Worm (Caenorhabditis elegans) whole organism, young adult: ENCODE results near the gene zipt-16.

Experiments
- B0035.1 ChIP-seq: sonication (generic microtip); optimal IDR thresholded peaks from 2 replicates; lab custom pipeline; 2016; ENCODE audit warnings: missing genetic modification characterization, mild to moderate bottlenecking, missing compliant biosample characterization, missing genotype, missing genetic modification reagents
- B0336.3 ChIP-seq: fragments of 200-800 bp; sonication (Bioruptor generic); IDR thresholded peaks from 2 replicates; pipeline ENCODE4 v1.3.6; 2022; ENCODE audit warnings: missing genetic modification characterization, missing compliant biosample characterization
- K12H6.12 ChIP-seq: fragments of 200-800 bp; sonication (Bioruptor generic); optimal IDR thresholded peaks from 2 replicates; lab custom pipeline; 2018; ENCODE audit warnings: mild to moderate bottlenecking, missing genetic modification characterization, missing compliant biosample characterization
- attf-5 ChIP-seq: fragments of 200-800 bp; sonication (Bioruptor generic); optimal IDR thresholded peaks from 2 replicates; lab custom pipeline; 2018; ENCODE audit warnings: mild to moderate bottlenecking, missing genetic modification characterization, missing compliant biosample characterization
- efl-1 ChIP-seq: fragments of 150-350 bp; optimal IDR thresholded peaks from 2 replicates; lab custom pipeline; 2014; ENCODE audit warnings: missing biosample characterization, missing genetic modification reagents, missing genetic modification characterization
- him-1 ChIP-seq: sonication (generic microtip); optimal IDR thresholded peaks from 2 replicates; lab custom pipeline; 2016; ENCODE audit warnings: missing genotype, missing genetic modification reagents, missing genetic modification characterization, missing compliant biosample characterization
- hsf-1 ChIP-seq: fragments of 200-800 bp; sonication (Bioruptor generic); IDR thresholded peaks from 2 replicates; pipeline ENCODE4 v1.3.6; 2022; ENCODE audit warnings: missing genetic modification reagents, missing genetic modification characterization, missing compliant biosample characterization
- unc-130 ChIP-seq: sonication (generic microtip); optimal IDR thresholded peaks from 2 replicates; lab custom pipeline; 2016; ENCODE audit warnings: missing genetic modification reagents, missing genetic modification characterization, missing compliant biosample characterization
- unc-62 ChIP-seq: fragments of 150-350 bp; optimal IDR thresholded peaks from 2 replicates; lab custom pipeline; 2014; ENCODE audit warnings: missing biosample characterization, missing genetic modification reagents, missing genetic modification characterization
- ztf-26 ChIP-seq: sonication (generic microtip); optimal IDR thresholded peaks from 2 replicates; lab custom pipeline; 2017; ENCODE audit warnings: missing genetic modification characterization, missing compliant biosample characterization

DNA sequence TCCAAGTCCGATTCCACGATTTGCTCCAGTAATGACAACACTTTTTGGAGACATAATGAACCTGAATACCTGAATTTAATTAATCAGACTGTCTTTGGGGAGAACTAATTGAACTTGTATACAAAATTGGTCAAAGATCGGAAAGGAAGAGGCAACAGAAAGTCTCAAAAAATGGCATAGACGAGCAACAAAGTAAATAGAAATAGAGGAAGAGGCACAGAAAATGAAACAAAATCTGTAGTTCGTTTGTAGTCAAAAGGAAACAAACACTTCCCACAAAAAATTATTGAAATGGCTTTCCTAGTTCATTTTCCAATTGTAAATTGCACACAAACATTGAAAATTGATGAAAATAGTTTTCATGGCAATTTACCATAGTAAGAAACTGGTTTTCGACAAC is 51.9 kb downstream of the zipt-16 start, which contains the start of gene C55A6.6:
- TF ChIP-seq attf-5 (GFP tag; lab: Kevin White, UChicago) (no peak), B0336.3 (GFP tag; lab: Robert Waterston, UW) (no peak), unc-130 (GFP tag; lab: Kevin White, UChicago) (no peak), unc-62 (no peak), B0035.1 (tag; lab: Kevin White, UChicago) (no peak), K12H6.12 (tag; lab: Kevin White, UChicago) (no peak), him-1 (tag; lab: Kevin White, UChicago) (no peak), efl-1 (GFP tag; lab: Kevin White, UChicago) (no peak), hsf-1 (GFP tag; lab: Robert Waterston, UW) (no peak), ztf-26 (tag; lab: Kevin White, UChicago) (no peak)
